Worm (Caenorhabditis elegans) whole organism, mixed stage, embryonic: Measurements from ENCODE around the gene K09C8.7.

Source experiments
- mab-5 ChIP-seq: fragments of 150-350 bp; optimal IDR thresholded peaks from 2 replicates; lab custom pipeline; 2014; ENCODE audit warnings: missing biosample characterization, missing genetic modification characterization
- nhr-28 ChIP-seq: fragments of 150-350 bp; optimal IDR thresholded peaks from 2 replicates; lab custom pipeline; 2014; ENCODE audit warnings: missing biosample characterization, missing genetic modification characterization
- unc-120 ChIP-seq: sonication (generic microtip); optimal IDR thresholded peaks from 2 replicates; lab custom pipeline; 2017; ENCODE audit warnings: missing genetic modification characterization, missing compliant biosample characterization; ENCODE audit not compliant: poor library complexity, severe bottlenecking

DNA sequence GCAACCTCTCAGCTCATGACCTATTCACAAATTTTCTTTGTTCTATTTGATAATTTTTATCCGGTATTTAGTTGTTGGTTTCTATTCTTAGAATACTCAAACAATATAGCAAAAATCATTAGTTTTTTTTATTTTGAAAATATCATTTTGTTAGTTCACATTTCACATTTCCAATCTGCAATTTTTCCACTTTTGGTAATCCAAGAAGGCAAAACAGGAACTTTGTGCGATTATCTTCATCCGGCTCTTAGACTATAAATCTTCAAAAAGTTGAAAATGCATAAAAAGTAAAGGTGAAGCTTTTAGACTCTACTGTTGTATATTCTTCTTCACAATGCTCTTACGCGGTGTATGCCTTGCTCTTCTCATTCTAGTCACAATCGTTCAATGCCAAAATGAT lies 7.2 kb upstream of the K09C8.7 start, which contains the start of gene nlp-19:
- no peak for TF ChIP-seq mab-5
- no peak for TF ChIP-seq unc-120 (tag; lab: Kevin White, UChicago)
- no peak for TF ChIP-seq nhr-28 (tag; lab: Kevin White, UChicago)
